Fruit fly (Drosophila melanogaster) whole organism, embryonic: ENCODE measurements around the gene dob.

Source experiments
- Asciz ChIP-seq: fragments of 200-800 bp; sonication (Bioruptor generic); optimal IDR thresholded peaks from 2 replicates; lab custom pipeline; 2017; ENCODE audit warnings: missing biosample characterization, mild to moderate bottlenecking, missing genetic modification characterization, missing genetic modification reagents
- Atf3 ChIP-seq: fragments of 200-800 bp; sonication (Bioruptor generic); optimal IDR thresholded peaks from 3 replicates; lab custom pipeline; 2016; ENCODE audit warnings: missing biosample characterization, missing genetic modification characterization
- CG11560 ChIP-seq: fragments of 200-800 bp; sonication (Bioruptor generic); IDR thresholded peaks from 3 replicates; pipeline ENCODE4 v1.3.6; 2022; ENCODE audit warnings: missing biosample characterization, missing genetic modification characterization
- CG12659 ChIP-seq: fragments of 200-800 bp; sonication (Bioruptor generic); optimal IDR thresholded peaks from 3 replicates; lab custom pipeline; 2017; ENCODE audit warnings: mild to moderate bottlenecking, missing biosample characterization, missing genetic modification reagents, missing genetic modification characterization
- CG1529 ChIP-seq: fragments of 200-800 bp; sonication (Bioruptor generic); optimal IDR thresholded peaks from 3 replicates; lab custom pipeline; 2018; ENCODE audit warnings: missing biosample characterization, missing genetic modification characterization
- CG17802 ChIP-seq: fragments of 200-800 bp; sonication (Bioruptor generic); optimal IDR thresholded peaks from 2 replicates; lab custom pipeline; 2018; ENCODE audit warnings: missing biosample characterization, mild to moderate bottlenecking, missing genetic modification characterization, moderate library complexity
- CG17912 ChIP-seq: fragments of 200-800 bp; sonication (Bioruptor generic); optimal IDR thresholded peaks from 2 replicates; lab custom pipeline; 2018; ENCODE audit warnings: missing biosample characterization, mild to moderate bottlenecking, missing genetic modification characterization
- CG2678 ChIP-seq: fragments of 200-800 bp; sonication (Bioruptor generic); optimal IDR thresholded peaks from 3 replicates; lab custom pipeline; 2019; ENCODE audit warnings: missing biosample characterization, mild to moderate bottlenecking, missing genetic modification characterization, moderate library complexity
- CG2875 ChIP-seq: fragments of 200-800 bp; sonication (Bioruptor generic); optimal IDR thresholded peaks from 2 replicates; lab custom pipeline; 2017; ENCODE audit warnings: missing biosample characterization, mild to moderate bottlenecking, missing genetic modification characterization, missing genetic modification reagents
- CG3995 ChIP-seq: fragments of 200-800 bp; sonication (Bioruptor generic); optimal IDR thresholded peaks from 3 replicates; lab custom pipeline; 2016; ENCODE audit warnings: missing biosample characterization, missing genetic modification characterization
- CG4424 ChIP-seq: fragments of 200-800 bp; sonication (Bioruptor generic); optimal IDR thresholded peaks from 3 replicates; lab custom pipeline; 2016; ENCODE audit warnings: missing biosample characterization, missing genetic modification characterization
- CG6765 ChIP-seq: fragments of 200-800 bp; sonication (Bioruptor generic); optimal IDR thresholded peaks from 3 replicates; lab custom pipeline; 2017; ENCODE audit warnings: missing biosample characterization, mild to moderate bottlenecking, missing genetic modification characterization
- CG7963 ChIP-seq: fragments of 200-800 bp; sonication (Bioruptor generic); IDR thresholded peaks from 3 replicates; pipeline ENCODE4 v1.3.6; 2022; ENCODE audit warnings: missing biosample characterization, missing genetic modification characterization; ENCODE audit not compliant: partially characterized antibody
- CG8359 ChIP-seq: fragments of 200-800 bp; sonication (Bioruptor generic); optimal IDR thresholded peaks from 2 replicates; lab custom pipeline; 2017; ENCODE audit warnings: missing biosample characterization, mild to moderate bottlenecking, missing genetic modification characterization, borderline replicate concordance
- CG8478 ChIP-seq: fragments of >200 bp; optimal IDR thresholded peaks from 2 replicates; lab custom pipeline; 2018
- Dip2 ChIP-seq: fragments of 200-800 bp; sonication (Bioruptor generic); IDR thresholded peaks from 2 replicates; pipeline ENCODE4 v1.3.6; 2022; ENCODE audit warnings: missing biosample characterization, missing genetic modification characterization
- Eip74EF ChIP-seq, 2 experiments: fragments of 200-800 bp in 1 of 2; fragments of >200 bp in 1 of 2; sonication (Bioruptor generic) in 1 of 2; optimal IDR thresholded peaks; 2 replicates each; lab custom pipeline; 2017 to 2019; ENCODE audit warnings: missing biosample characterization in 2 of 2, missing genetic modification characterization in 2 of 2, mild to moderate bottlenecking in 1 of 2, moderate library complexity in 1 of 2
- Hey ChIP-seq: fragments of 200-800 bp; sonication (Bioruptor generic); optimal IDR thresholded peaks from 3 replicates; lab custom pipeline; 2018; ENCODE audit warnings: missing biosample characterization, mild to moderate bottlenecking, missing genetic modification characterization
- Hr51 ChIP-seq, 2 experiments: fragments of 200-800 bp; sonication (Bioruptor generic); optimal IDR thresholded peaks; 2 replicates in 1 of 2; 3 replicates in 1 of 2; lab custom pipeline; 2016 to 2018; ENCODE audit warnings: missing biosample characterization in 2 of 2, missing genetic modification characterization in 2 of 2, mild to moderate bottlenecking in 1 of 2, moderate library complexity in 1 of 2
- Hr78 ChIP-seq, 2 experiments: fragments of 200-800 bp in 1 of 2; fragments of >200 bp in 1 of 2; sonication (Bioruptor generic) in 1 of 2; optimal IDR thresholded peaks; 2 replicates each; lab custom pipeline; 2017 to 2019; ENCODE audit warnings: missing biosample characterization in 2 of 2, missing genetic modification characterization in 2 of 2, mild to moderate bottlenecking in 1 of 2, moderate library complexity in 1 of 2
- Jarid2 ChIP-seq: fragments of 200-800 bp; sonication (Bioruptor generic); optimal IDR thresholded peaks from 3 replicates; lab custom pipeline; 2017; ENCODE audit warnings: mild to moderate bottlenecking, missing biosample characterization, missing genetic modification reagents, missing genetic modification characterization
- Kr ChIP-seq: fragments of 200-800 bp; sonication (Bioruptor generic); optimal IDR thresholded peaks from 2 replicates; lab custom pipeline; 2017; ENCODE audit warnings: missing biosample characterization, mild to moderate bottlenecking, missing genetic modification characterization
- Lim3 ChIP-seq: fragments of 200-800 bp; sonication (Bioruptor generic); IDR thresholded peaks from 2 replicates; pipeline ENCODE4 v1.3.6; 2022; ENCODE audit warnings: missing biosample characterization, missing genetic modification characterization
- MTF-1 ChIP-seq: fragments of 200-800 bp; sonication (Bioruptor generic); optimal IDR thresholded peaks from 2 replicates; lab custom pipeline; 2018; ENCODE audit warnings: missing biosample characterization, mild to moderate bottlenecking, missing genetic modification characterization, borderline replicate concordance
- Max ChIP-seq: fragments of 200-800 bp; sonication (Bioruptor generic); optimal IDR thresholded peaks from 2 replicates; lab custom pipeline; 2016; ENCODE audit warnings: missing biosample characterization, mild to moderate bottlenecking, missing genetic modification characterization
- Neu2 ChIP-seq: fragments of 200-800 bp; sonication (Bioruptor generic); optimal IDR thresholded peaks from 3 replicates; lab custom pipeline; 2016; ENCODE audit warnings: missing biosample characterization, missing genetic modification characterization, borderline replicate concordance
- PHDP ChIP-seq: fragments of 200-800 bp; sonication (Bioruptor generic); optimal IDR thresholded peaks from 3 replicates; lab custom pipeline; 2018; ENCODE audit warnings: missing biosample characterization, mild to moderate bottlenecking, missing genetic modification characterization, moderate library complexity
- Pdp1 ChIP-seq, 2 experiments: fragments of 200-800 bp; sonication (Bioruptor generic); optimal IDR thresholded peaks; 3 replicates each; lab custom pipeline; 2016; ENCODE audit warnings: missing biosample characterization in 2 of 2, missing genetic modification characterization in 2 of 2, mild to moderate bottlenecking in 1 of 2, moderate library complexity in 1 of 2
- Sox102F ChIP-seq: fragments of 200-800 bp; sonication (Bioruptor generic); optimal IDR thresholded peaks from 2 replicates; lab custom pipeline; 2018; ENCODE audit warnings: missing biosample characterization, mild to moderate bottlenecking, missing genetic modification characterization, moderate library complexity
- Xrp1 ChIP-seq: fragments of 200-800 bp; sonication (Bioruptor generic); IDR thresholded peaks from 2 replicates; pipeline ENCODE4 v1.3.6; 2022; ENCODE audit warnings: missing biosample characterization, missing genetic modification characterization
- YL-1 ChIP-seq: fragments of 200-800 bp; sonication (Bioruptor generic); optimal IDR thresholded peaks from 3 replicates; lab custom pipeline; 2017; ENCODE audit warnings: missing biosample characterization, mild to moderate bottlenecking, missing genetic modification characterization
- ab ChIP-seq: fragments of 200-800 bp; sonication (Bioruptor generic); optimal IDR thresholded peaks from 2 replicates; lab custom pipeline; 2016; ENCODE audit warnings: missing biosample characterization, missing genetic modification characterization
- abd-A ChIP-seq: fragments of 200-800 bp; sonication (Bioruptor generic); optimal IDR thresholded peaks from 3 replicates; lab custom pipeline; 2019; ENCODE audit warnings: missing biosample characterization, mild to moderate bottlenecking, missing genetic modification characterization, moderate library complexity
- al ChIP-seq: fragments of 200-800 bp; sonication (Bioruptor generic); IDR thresholded peaks from 2 replicates; pipeline ENCODE4 v1.3.6; 2022; ENCODE audit warnings: missing biosample characterization, missing genetic modification characterization
- bcd ChIP-seq: fragments of 200-800 bp; sonication (Bioruptor generic); optimal IDR thresholded peaks from 2 replicates; lab custom pipeline; 2017; ENCODE audit warnings: missing biosample characterization, mild to moderate bottlenecking, missing genetic modification characterization
- btn ChIP-seq: fragments of 200-800 bp; sonication (Bioruptor generic); optimal IDR thresholded peaks from 2 replicates; lab custom pipeline; 2016; ENCODE audit warnings: missing biosample characterization, missing genetic modification characterization
- esg ChIP-seq: fragments of 200-800 bp; sonication (Bioruptor generic); conservative IDR thresholded peaks from 2 replicates; pipeline ENCODE4 v1.3.6; 2022; ENCODE audit warnings: missing biosample characterization, missing genetic modification characterization
- eve ChIP-seq, 2 experiments: fragments of >200 bp; optimal IDR thresholded peaks; 2 replicates each; lab custom pipeline; 2017; ENCODE audit warnings: missing biosample characterization in 2 of 2, missing genetic modification characterization in 2 of 2
- inv ChIP-seq: fragments of 200-800 bp; sonication (Bioruptor generic); IDR thresholded peaks from 2 replicates; pipeline ENCODE4 v1.3.6; 2022; ENCODE audit warnings: missing biosample characterization, missing genetic modification characterization; ENCODE audit not compliant: partially characterized antibody
- jing ChIP-seq: fragments of 200-800 bp; sonication (Bioruptor generic); optimal IDR thresholded peaks from 2 replicates; lab custom pipeline; 2018; ENCODE audit warnings: missing biosample characterization, mild to moderate bottlenecking, missing genetic modification characterization
- lbe ChIP-seq: fragments of 200-800 bp; sonication (Bioruptor generic); optimal IDR thresholded peaks from 2 replicates; lab custom pipeline; 2016; ENCODE audit warnings: missing biosample characterization, mild to moderate bottlenecking, missing genetic modification characterization
- sd ChIP-seq: fragments of 200-800 bp; sonication (Bioruptor generic); optimal IDR thresholded peaks from 3 replicates; lab custom pipeline; 2018; ENCODE audit warnings: missing biosample characterization, mild to moderate bottlenecking, missing genetic modification characterization, moderate library complexity
- shn ChIP-seq: fragments of 200-800 bp; sonication (Bioruptor generic); optimal IDR thresholded peaks from 3 replicates; lab custom pipeline; 2016; ENCODE audit warnings: missing biosample characterization, missing genetic modification characterization
- sna ChIP-seq: fragments of 200-800 bp; sonication (Bioruptor generic); IDR thresholded peaks from 2 replicates; pipeline ENCODE4 v1.3.6; 2022; ENCODE audit warnings: missing biosample characterization, missing genetic modification characterization; ENCODE audit not compliant: partially characterized antibody
- stc ChIP-seq: fragments of 200-800 bp; sonication (Bioruptor generic); IDR thresholded peaks from 2 replicates; pipeline ENCODE4 v1.3.6; 2022; ENCODE audit warnings: missing biosample characterization, missing genetic modification characterization
- stwl ChIP-seq: fragments of 200-800 bp; sonication (Bioruptor generic); optimal IDR thresholded peaks from 3 replicates; lab custom pipeline; 2018; ENCODE audit warnings: missing biosample characterization, mild to moderate bottlenecking, missing genetic modification characterization, moderate library complexity
- tin ChIP-seq: fragments of 200-800 bp; sonication (Bioruptor generic); optimal IDR thresholded peaks from 3 replicates; lab custom pipeline; 2016; ENCODE audit warnings: missing biosample characterization, missing genetic modification characterization
- trem ChIP-seq: fragments of 200-800 bp; optimal IDR thresholded peaks from 3 replicates; lab custom pipeline; 2019; ENCODE audit warnings: missing biosample characterization, mild to moderate bottlenecking, missing genetic modification characterization, moderate library complexity

Gene dob

dm6 chrX:15043013-15043699 lies 23.7 kb upstream of the dob start (continued):
- TF ChIP-seq Jarid2 (GFP tag; lab: Kevin White, UChicago) (peak; percentile 77), Eip74EF (GFP tag; optimal IDR thresholded peaks at IDR 0.05; lab: Kevin White, UChicago) (peak in 1 of 2 experiments; percentile 81), CG6765 (GFP tag; lab: Kevin White, UChicago) (peak; percentile 80), inv (no peak), Kr (GFP tag; lab: Kevin White, UChicago) (peak; percentile 45), sna (no peak), lbe (GFP tag; lab: Kevin White, UChicago) (peak; percentile 57), YL-1 (GFP tag; lab: Kevin White, UChicago) (peak; percentile 87), shn (GFP tag; lab: Kevin White, UChicago) (peak; percentile 62), jing (peak; percentile 22), Dip2 (GFP tag; lab: Robert Waterston, UW) (no peak), Hr51 (GFP tag; optimal IDR thresholded peaks at IDR 0.05; lab: Kevin White, UChicago) (peak; percentile 52 to 57), stc (GFP tag; lab: Robert Waterston, UW) (peak; percentile 87), al (GFP tag; lab: Robert Waterston, UW) (no peak), Lim3 (no peak), tin (peak; percentile 49), CG12659 (peak; percentile 88), CG2678 (tag; lab: Kevin White, UChicago) (peak; percentile 89), CG4424 (GFP tag; lab: Kevin White, UChicago) (peak; percentile 67), CG7963 (GFP tag; lab: Robert Waterston, UW) (no peak), eve (GFP tag; optimal IDR thresholded peaks at IDR 0.05; lab: Kevin White, UChicago) (peak in 1 of 2 experiments; percentile 82), btn (peak; percentile 79), Xrp1 (GFP tag; lab: Robert Waterston, UW) (peak; percentile 86), Neu2 (GFP tag; lab: Kevin White, UChicago) (no peak), abd-A (no peak), CG17802 (tag; lab: Kevin White, UChicago) (peak; percentile 14), Max (peak; percentile 75), Hr78 (GFP tag; optimal IDR thresholded peaks at IDR 0.05; lab: Kevin White, UChicago) (peak in 1 of 2 experiments; percentile 52), Atf3 (peak; percentile 58), trem (peak; percentile 42), CG2875 (GFP tag; lab: Kevin White, UChicago) (peak; percentile 97), ab (GFP tag; lab: Kevin White, UChicago) (peak; percentile 23), CG11560 (tag; lab: Robert Waterston, UW) (no peak), sd (tag; lab: Kevin White, UChicago) (peak; percentile 44), Asciz (peak; percentile 98), esg (GFP tag; lab: Robert Waterston, UW) (no peak; the same call in 1 of the 2 replicates), Pdp1 (GFP tag; optimal IDR thresholded peaks at IDR 0.05; lab: Kevin White, UChicago) (peak; percentile 45 to 77), Sox102F (peak; percentile 74), CG8478 (lab: Kevin White, UChicago) (no peak), CG3995 (GFP tag; lab: Kevin White, UChicago) (peak; percentile 21), Hey (peak; percentile 80), MTF-1 (GFP tag; lab: Kevin White, UChicago) (peak; percentile 94), CG8359 (GFP tag; lab: Kevin White, UChicago) (peak; percentile 71), PHDP (tag; lab: Kevin White, UChicago) (peak; percentile 86), stwl (tag; lab: Kevin White, UChicago) (no peak), CG17912 (GFP tag; lab: Kevin White, UChicago) (peak; percentile 93), bcd (peak; percentile 79), CG1529 (GFP tag; lab: Kevin White, UChicago) (peak; percentile 90)
